Worm (Caenorhabditis elegans): Measurements from ENCODE around the gene vav-1.

DNA sequence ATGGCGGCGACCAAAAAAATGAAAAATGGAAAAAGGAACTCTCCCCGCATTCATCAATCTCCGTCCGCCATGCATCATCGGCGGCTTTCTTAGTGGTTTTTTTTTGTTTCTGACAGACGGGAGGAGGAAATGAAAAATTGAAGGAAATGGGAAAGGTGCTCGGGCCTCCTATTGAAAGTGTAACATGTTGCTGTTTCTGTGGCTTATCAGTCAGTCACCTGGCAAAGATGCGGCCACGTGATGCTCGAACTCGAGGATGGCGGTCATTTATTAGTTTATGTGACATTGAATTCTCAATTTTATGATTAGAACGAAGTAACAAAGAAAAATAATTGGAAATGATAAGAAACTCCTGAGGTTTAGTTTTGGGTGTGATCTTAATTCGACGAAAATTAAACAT lies 32.7 kb upstream of the vav-1 start:
- 0 out of 2 replicates have a peak, but pooled peaks have one; percentile 31 for TF ChIP-seq T26A8.4 (GFP tag; IDR thresholded peaks at IDR 0.05)
- peak; percentile 93 for TF ChIP-seq dmd-6 (GFP tag; IDR thresholded peaks at IDR 0.05)
- no peak for TF ChIP-seq ztf-11 (tag; optimal IDR thresholded peaks at IDR 0.05)
- TF ChIP-seq nhr-102 (tag; optimal IDR thresholded peaks at IDR 0.05), result peak; percentile 61
- no peak for TF ChIP-seq F26F4.8 (GFP tag; conservative IDR thresholded peaks at IDR 0.05)
- no peak for TF ChIP-seq skn-1 (tag; optimal IDR thresholded peaks at IDR 0.05)
- no peak for TF ChIP-seq ZK546.5 (tag; optimal IDR thresholded peaks at IDR 0.05)
- TF ChIP-seq pha-4 (GFP tag; IDR thresholded peaks at IDR 0.05), result peak; percentile 56; the same call in 1 of the 2 replicates
- no peak for TF ChIP-seq pha-4 (tag; optimal IDR thresholded peaks at IDR 0.05)
- TF ChIP-seq vab-7 (GFP tag; IDR thresholded peaks at IDR 0.05), result no peak
- TF ChIP-seq nhr-41 (GFP tag; IDR thresholded peaks at IDR 0.05), result no peak
- TF ChIP-seq nhr-76 (tag; optimal IDR thresholded peaks at IDR 0.05), result no peak
